Worm (Caenorhabditis elegans) whole organism, young adult: Measurements from ENCODE around the gene clec-254.

Source experiments
- B0035.1 ChIP-seq: sonication (generic microtip); optimal IDR thresholded peaks from 2 replicates; lab custom pipeline; 2016; ENCODE audit warnings: missing genetic modification characterization, mild to moderate bottlenecking, missing compliant biosample characterization, missing genotype, missing genetic modification reagents
- D2030.7 ChIP-seq: fragments of 200-800 bp; sonication (Bioruptor generic); IDR thresholded peaks from 2 replicates; pipeline ENCODE4 v1.3.6; 2022; ENCODE audit warnings: missing genetic modification reagents, missing genetic modification characterization, missing compliant biosample characterization
- F10E7.11 ChIP-seq: sonication (generic microtip); optimal IDR thresholded peaks from 2 replicates; lab custom pipeline; 2017; ENCODE audit warnings: mild to moderate bottlenecking, missing genetic modification characterization, moderate library complexity, missing compliant biosample characterization
- F49E8.2 ChIP-seq: sonication (generic microtip); optimal IDR thresholded peaks from 3 replicates; lab custom pipeline; 2017; ENCODE audit warnings: missing genetic modification characterization, mild to moderate bottlenecking, missing compliant biosample characterization, antibody characterized with exemption, moderate library complexity; ENCODE audit not compliant: insufficient read depth
- F52B5.7 ChIP-seq: sonication (generic microtip); optimal IDR thresholded peaks from 2 replicates; lab custom pipeline; 2016; ENCODE audit warnings: mild to moderate bottlenecking, missing genetic modification characterization, missing compliant biosample characterization
- F55B11.4 ChIP-seq: sonication (generic microtip); optimal IDR thresholded peaks from 2 replicates; lab custom pipeline; 2016; ENCODE audit warnings: missing compliant biosample characterization, missing genetic modification characterization, borderline replicate concordance; ENCODE audit not compliant: insufficient read depth
- F57C9.4 ChIP-seq: sonication (generic microtip); optimal IDR thresholded peaks from 2 replicates; lab custom pipeline; 2017; ENCODE audit warnings: mild to moderate bottlenecking, missing genetic modification characterization, missing compliant biosample characterization
- athp-1 ChIP-seq: sonication (generic microtip); optimal IDR thresholded peaks from 2 replicates; lab custom pipeline; 2017; ENCODE audit warnings: mild to moderate bottlenecking, missing genetic modification characterization, missing compliant biosample characterization
- attf-5 ChIP-seq: fragments of 200-800 bp; sonication (Bioruptor generic); optimal IDR thresholded peaks from 2 replicates; lab custom pipeline; 2018; ENCODE audit warnings: mild to moderate bottlenecking, missing genetic modification characterization, missing compliant biosample characterization
- attf-6 ChIP-seq: fragments of 200-800 bp; sonication (Bioruptor generic); IDR thresholded peaks from 2 replicates; pipeline ENCODE4 v1.3.6; 2022; ENCODE audit warnings: missing genetic modification reagents, missing genetic modification characterization, missing compliant biosample characterization
- ceh-40 ChIP-seq: fragments of 200-800 bp; sonication (Bioruptor generic); IDR thresholded peaks from 2 replicates; pipeline ENCODE4 v1.3.6; 2022; ENCODE audit warnings: missing genetic modification characterization, missing compliant biosample characterization
- ceh-58 ChIP-seq: fragments of 200-800 bp; sonication (Bioruptor generic); IDR thresholded peaks from 2 replicates; pipeline ENCODE4 v1.3.6; 2022; ENCODE audit warnings: missing genetic modification characterization, missing compliant biosample characterization
- chd-7 ChIP-seq: sonication (generic microtip); optimal IDR thresholded peaks from 2 replicates; lab custom pipeline; 2016; ENCODE audit warnings: mild to moderate bottlenecking, missing genetic modification characterization, moderate library complexity, missing compliant biosample characterization
- die-1 ChIP-seq: sonication (generic microtip); optimal IDR thresholded peaks from 2 replicates; lab custom pipeline; 2016; ENCODE audit warnings: missing genotype, mild to moderate bottlenecking, missing genetic modification characterization, missing compliant biosample characterization
- dpff-1 ChIP-seq: sonication (generic microtip); optimal IDR thresholded peaks from 2 replicates; lab custom pipeline; 2017; ENCODE audit warnings: mild to moderate bottlenecking, missing genetic modification characterization, missing compliant biosample characterization
- dpl-1 ChIP-seq: fragments of 150-350 bp; optimal IDR thresholded peaks from 2 replicates; lab custom pipeline; 2014; ENCODE audit warnings: missing biosample characterization, missing genetic modification reagents, missing genetic modification characterization
- egrh-3 ChIP-seq: fragments of 200-800 bp; sonication (Bioruptor generic); IDR thresholded peaks from 2 replicates; pipeline ENCODE4 v1.3.6; 2022; ENCODE audit warnings: missing genetic modification reagents, missing genetic modification characterization, missing compliant biosample characterization
- hmg-20 ChIP-seq: fragments of 200-800 bp; sonication (Bioruptor generic); IDR thresholded peaks from 2 replicates; pipeline ENCODE4 v1.3.6; 2022; ENCODE audit warnings: missing genetic modification reagents, missing genetic modification characterization, missing compliant biosample characterization
- hsf-1 ChIP-seq: fragments of 200-800 bp; sonication (Bioruptor generic); IDR thresholded peaks from 2 replicates; pipeline ENCODE4 v1.3.6; 2022; ENCODE audit warnings: missing genetic modification reagents, missing genetic modification characterization, missing compliant biosample characterization
- lag-1 ChIP-seq: fragments of 200-800 bp; sonication (Bioruptor generic); IDR thresholded peaks from 2 replicates; pipeline ENCODE4 v1.3.6; 2022; ENCODE audit warnings: missing genetic modification reagents, missing genetic modification characterization, missing compliant biosample characterization
- lin-26 ChIP-seq: fragments of 200-800 bp; sonication (Bioruptor generic); IDR thresholded peaks from 2 replicates; pipeline ENCODE4 v1.3.6; 2022; ENCODE audit warnings: missing genetic modification reagents, missing genetic modification characterization, missing compliant biosample characterization
- lin-40 ChIP-seq: sonication (generic microtip); optimal IDR thresholded peaks from 2 replicates; lab custom pipeline; 2016; ENCODE audit warnings: missing genetic modification characterization, mild to moderate bottlenecking, missing compliant biosample characterization, missing genotype, missing genetic modification reagents
- lir-1 ChIP-seq: fragments of 200-800 bp; sonication (Bioruptor generic); conservative IDR thresholded peaks from 2 replicates; pipeline ENCODE4 v1.3.6; 2022; ENCODE audit warnings: missing genetic modification reagents, missing genetic modification characterization, missing compliant biosample characterization
- madf-10 ChIP-seq: sonication (generic microtip); optimal IDR thresholded peaks from 2 replicates; lab custom pipeline; 2016; ENCODE audit warnings: mild to moderate bottlenecking, missing genetic modification characterization, missing compliant biosample characterization
- madf-8 ChIP-seq: fragments of 200-800 bp; sonication (Bioruptor generic); conservative IDR thresholded peaks from 2 replicates; pipeline ENCODE4 v1.3.6; 2022; ENCODE audit warnings: missing genetic modification reagents, missing genetic modification characterization, missing compliant biosample characterization
- mcd-1 ChIP-seq: fragments of 200-800 bp; sonication (Bioruptor generic); IDR thresholded peaks from 2 replicates; pipeline ENCODE4 v1.3.6; 2022; ENCODE audit warnings: missing genetic modification reagents, missing genetic modification characterization, missing compliant biosample characterization
- tlf-1 ChIP-seq: fragments of 200-800 bp; sonication (Bioruptor generic); optimal IDR thresholded peaks from 2 replicates; lab custom pipeline; 2018; ENCODE audit warnings: mild to moderate bottlenecking, missing genetic modification characterization, missing compliant biosample characterization
- ztf-26 ChIP-seq: sonication (generic microtip); optimal IDR thresholded peaks from 2 replicates; lab custom pipeline; 2017; ENCODE audit warnings: missing genetic modification characterization, missing compliant biosample characterization
- ztf-28 ChIP-seq: fragments of 200-800 bp; sonication (Bioruptor generic); IDR thresholded peaks from 2 replicates; pipeline ENCODE4 v1.3.6; 2022; ENCODE audit warnings: missing genetic modification reagents, missing genetic modification characterization, missing compliant biosample characterization
- ztf-3 ChIP-seq: fragments of 200-800 bp; sonication (Bioruptor generic); optimal IDR thresholded peaks from 2 replicates; lab custom pipeline; 2018; ENCODE audit warnings: mild to moderate bottlenecking, missing genetic modification characterization, missing compliant biosample characterization

The clec-254 gene

DNA sequence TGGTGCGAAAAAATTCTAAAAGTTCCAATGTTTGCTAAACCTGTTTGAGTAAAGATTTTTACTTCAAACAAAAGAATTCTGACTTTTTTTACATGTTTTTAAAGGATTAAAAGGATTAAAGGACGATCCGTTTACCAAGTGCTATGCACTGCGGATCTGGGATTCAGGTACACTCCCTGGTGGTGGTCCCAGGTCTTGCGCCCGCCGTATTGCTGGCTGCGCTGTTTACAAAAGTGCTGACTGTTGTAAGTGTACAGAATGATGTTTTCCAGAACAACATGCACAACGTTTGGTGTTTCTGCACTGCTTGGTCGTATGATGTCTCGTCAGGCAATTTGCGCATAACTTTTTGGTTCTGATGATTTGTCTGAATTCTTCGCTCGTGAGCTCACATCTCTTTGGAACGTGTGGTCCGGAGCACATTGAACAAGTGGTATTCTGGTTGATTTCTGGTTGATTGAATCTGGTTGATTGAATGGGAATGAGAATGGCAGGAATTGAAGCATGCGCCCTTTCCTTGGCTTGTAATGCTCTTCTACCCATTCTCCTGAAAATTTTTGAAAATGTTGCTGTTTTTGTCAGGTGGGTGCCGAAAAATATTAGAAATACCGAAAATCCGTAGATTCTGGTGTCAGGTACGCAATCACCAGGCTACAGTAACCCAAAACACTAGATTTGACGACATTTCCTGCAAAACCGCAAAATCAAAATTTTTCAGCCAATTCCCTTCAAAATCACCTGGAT is 48.7 kb downstream of the clec-254 start (continued):
- TF ChIP-seq attf-6 (no peak), F10E7.11 (no peak), ztf-3 (no peak), tlf-1 (GFP tag; lab: Kevin White, UChicago) (no peak), hmg-20 (GFP tag; lab: Robert Waterston, UW) (no peak), ztf-28 (GFP tag; lab: Robert Waterston, UW) (no peak), die-1 (tag; lab: Kevin White, UChicago) (no peak), attf-5 (GFP tag; lab: Kevin White, UChicago) (no peak), dpff-1 (tag; lab: Kevin White, UChicago) (no peak), F55B11.4 (tag; lab: Kevin White, UChicago) (no peak), chd-7 (tag; lab: Kevin White, UChicago) (no peak), F57C9.4 (tag; lab: Kevin White, UChicago) (no peak), ceh-58 (GFP tag; lab: Robert Waterston, UW) (peak; percentile 88), F52B5.7 (tag; lab: Kevin White, UChicago) (no peak), lin-40 (tag; lab: Kevin White, UChicago) (no peak), D2030.7 (GFP tag; lab: Robert Waterston, UW) (no peak), mcd-1 (GFP tag; lab: Robert Waterston, UW) (0 out of 2 replicates have a peak, but pooled peaks have one; percentile 35), hsf-1 (GFP tag; lab: Robert Waterston, UW) (no peak), lin-26 (GFP tag; lab: Robert Waterston, UW) (no peak), F49E8.2 (tag; lab: Kevin White, UChicago) (no peak), athp-1 (no peak), B0035.1 (tag; lab: Kevin White, UChicago) (no peak), egrh-3 (GFP tag; lab: Robert Waterston, UW) (no peak), ceh-40 (GFP tag; lab: Robert Waterston, UW) (no peak), lag-1 (0 out of 2 replicates have a peak, but pooled peaks have one; percentile 39), madf-10 (tag; lab: Kevin White, UChicago) (no peak), madf-8 (no peak), ztf-26 (tag; lab: Kevin White, UChicago) (no peak), lir-1 (no peak), dpl-1 (no peak)
